Worm (Caenorhabditis elegans) whole organism, early embryonic: ENCODE measurements around the gene tkr-2.

ENCODE experiments used
- B0310.2 ChIP-seq: sonication (generic microtip); optimal IDR thresholded peaks from 2 replicates; lab custom pipeline; 2016; ENCODE audit warnings: mild to moderate bottlenecking, missing genetic modification characterization, missing compliant biosample characterization
- F13C5.2 ChIP-seq: sonication (generic microtip); optimal IDR thresholded peaks from 2 replicates; lab custom pipeline; 2017; ENCODE audit warnings: mild to moderate bottlenecking, missing genetic modification characterization, inconsistent platforms, missing compliant biosample characterization
- ama-1 ChIP-seq: fragments of 150-350 bp; optimal IDR thresholded peaks from 2 replicates; lab custom pipeline; 2014
- flt-1 ChIP-seq: fragments of 200-800 bp; sonication (Bioruptor generic); IDR thresholded peaks from 2 replicates; pipeline ENCODE4 v1.3.6; 2022; ENCODE audit warnings: missing genetic modification characterization, missing compliant biosample characterization
- hmg-4 ChIP-seq: fragments of 200-800 bp; sonication (Bioruptor generic); optimal IDR thresholded peaks from 2 replicates; lab custom pipeline; 2018; ENCODE audit warnings: mild to moderate bottlenecking, missing genetic modification characterization, missing compliant biosample characterization

- TF ChIP-seq ama-1 (lab: Kevin White, UChicago), result no peak
- TF ChIP-seq flt-1 (GFP tag; lab: Robert Waterston, UW), result no peak
- no peak for TF ChIP-seq B0310.2 (tag; lab: Kevin White, UChicago)
- no peak for TF ChIP-seq hmg-4
- TF ChIP-seq F13C5.2 (tag; lab: Kevin White, UChicago), result no peak
These were observed 15.2 kb downstream of the tkr-2 start, which contains the start of gene C49A9.9 for ce11 chrIV:6217066-6217465.
